Fruit fly (Drosophila melanogaster): ENCODE results near the gene CG15879.
A peak's percentile ranks its signal among the peaks of the same experiment; 100 is the strongest.

The CG15879 gene

dm6 chr3L:2145019-2145418 is 23.9 kb downstream of the CG15879 start (continued):
- peak; percentile 75 for TF ChIP-seq CG32006 (GFP tag; optimal IDR thresholded peaks at IDR 0.05)
- TF ChIP-seq CG6276 (GFP tag; optimal IDR thresholded peaks at IDR 0.05) = peak; percentile 16
- no peak for TF ChIP-seq Hr38 (GFP tag; optimal IDR thresholded peaks at IDR 0.05)
- TF ChIP-seq dac (GFP tag; optimal IDR thresholded peaks at IDR 0.05) = peak; percentile 49
- no peak for TF ChIP-seq CG10631 (GFP tag; optimal IDR thresholded peaks at IDR 0.05)
- TF ChIP-seq CG34406 (GFP tag; optimal IDR thresholded peaks at IDR 0.05) = no peak
- TF ChIP-seq CG6163 (GFP tag; IDR thresholded peaks at IDR 0.05) = no peak
- TF ChIP-seq CG11762 (GFP tag; optimal IDR thresholded peaks at IDR 0.05; ENCODE audit: insufficient read depth) = no peak
- no peak for TF ChIP-seq spab (GFP tag; optimal IDR thresholded peaks at IDR 0.05)
- no peak for TF ChIP-seq fkh (GFP tag; optimal IDR thresholded peaks at IDR 0.05)
- TF ChIP-seq fd59A (GFP tag; optimal IDR thresholded peaks at IDR 0.05) = no peak
- TF ChIP-seq pdm3 (GFP tag; optimal IDR thresholded peaks at IDR 0.05) = peak; percentile 26

DNA sequence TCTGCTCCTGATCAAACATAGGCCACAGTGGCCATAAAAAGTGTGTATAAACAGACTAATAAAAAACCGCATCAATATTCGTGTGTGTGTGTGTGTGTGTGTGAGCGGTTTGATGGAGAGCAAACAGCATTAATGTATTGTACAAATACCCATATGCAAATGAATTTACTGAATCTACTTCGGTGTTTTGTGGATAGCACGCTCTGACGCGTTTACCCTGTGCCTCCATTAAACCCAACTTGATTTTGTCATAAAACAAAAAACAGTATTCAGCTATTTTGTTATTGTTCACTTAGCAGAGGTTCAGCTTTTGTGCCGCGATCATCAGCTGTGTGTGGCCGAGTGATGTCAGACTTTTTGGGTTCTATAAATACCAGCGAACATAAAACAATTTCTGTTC is 24.6 kb downstream of the CG15879 start:
- TF ChIP-seq Sox102F (GFP tag; optimal IDR thresholded peaks at IDR 0.05) (no peak), esn (GFP tag; optimal IDR thresholded peaks at IDR 0.05) (no peak), CG6792 (GFP tag; optimal IDR thresholded peaks at IDR 0.05) (no peak), CG3919 (GFP tag; optimal IDR thresholded peaks at IDR 0.05) (no peak), OdsH (GFP tag; optimal IDR thresholded peaks at IDR 0.05) (no peak), fd85E (GFP tag; optimal IDR thresholded peaks at IDR 0.05) (no peak), CG6276 (GFP tag; optimal IDR thresholded peaks at IDR 0.05) (no peak), Met (GFP tag; optimal IDR thresholded peaks at IDR 0.05) (no peak), svp (GFP tag) (no peak), CG11902 (GFP tag; optimal IDR thresholded peaks at IDR 0.05) (no peak), fd59A (GFP tag; optimal IDR thresholded peaks at IDR 0.05) (no peak), Sox15 (GFP tag; optimal IDR thresholded peaks at IDR 0.05) (no peak), CG16779 (tag; optimal IDR thresholded peaks at IDR 0.05) (no peak), CG10669 (GFP tag; optimal IDR thresholded peaks at IDR 0.05) (no peak), CG31627 (GFP tag; optimal IDR thresholded peaks at IDR 0.05) (no peak)

DNA sequence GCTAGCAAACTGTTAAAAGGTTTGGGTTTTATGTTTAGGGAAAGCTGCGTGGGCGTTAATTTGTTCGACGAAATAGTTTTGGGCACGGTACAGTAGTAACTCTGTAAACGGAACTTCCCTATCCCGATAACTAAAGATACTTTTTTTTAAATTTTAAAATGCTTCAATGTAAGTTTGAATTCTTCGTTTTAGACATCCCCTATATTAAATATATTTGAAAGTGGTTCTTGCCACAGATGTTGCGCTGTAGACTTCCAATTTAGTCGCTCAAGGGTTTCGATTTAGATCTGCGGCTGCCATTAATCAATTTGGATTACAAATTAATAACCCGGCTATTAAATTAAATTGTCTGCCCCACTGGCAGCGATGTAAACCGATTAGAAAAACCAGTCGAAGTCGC is 26.5 kb downstream of the CG15879 start:
- TF ChIP-seq CG1621 (tag; optimal IDR thresholded peaks at IDR 0.05) (no peak), dsx (GFP tag; optimal IDR thresholded peaks at IDR 0.05; ENCODE audit: poor library complexity, severe bottlenecking) (no peak), Sox14 (GFP tag; optimal IDR thresholded peaks at IDR 0.05) (no peak), salr (GFP tag; optimal IDR thresholded peaks at IDR 0.05) (no peak), svp (GFP tag) (no peak), acj6 (GFP tag; optimal IDR thresholded peaks at IDR 0.05) (no peak), Eip93F (GFP tag; optimal IDR thresholded peaks at IDR 0.05) (no peak), topi (GFP tag; optimal IDR thresholded peaks at IDR 0.05) (no peak), Lpt (GFP tag; optimal IDR thresholded peaks at IDR 0.05) (no peak), CG9139 (GFP tag; optimal IDR thresholded peaks at IDR 0.05) (no peak), CG11762 (GFP tag; optimal IDR thresholded peaks at IDR 0.05; ENCODE audit: insufficient read depth) (no peak), vri (GFP tag; optimal IDR thresholded peaks at IDR 0.05) (no peak), CG15336 (GFP tag; IDR thresholded peaks at IDR 0.05) (no peak), net (GFP tag; optimal IDR thresholded peaks at IDR 0.05) (no peak), Ets96B (tag; optimal IDR thresholded peaks at IDR 0.05) (no peak)

dm6 chr3L:2136419-2136818 is 32.5 kb downstream of the CG15879 start:
- no peak for TF ChIP-seq CG9139 (GFP tag; optimal IDR thresholded peaks at IDR 0.05)
- TF ChIP-seq Ets21C (GFP tag; optimal IDR thresholded peaks at IDR 0.05) = no peak
- no peak for TF ChIP-seq Sox14 (GFP tag; optimal IDR thresholded peaks at IDR 0.05)
- TF ChIP-seq CG4318 (GFP tag; optimal IDR thresholded peaks at IDR 0.05) = no peak
- TF ChIP-seq pdm3 (GFP tag; optimal IDR thresholded peaks at IDR 0.05) = no peak
- TF ChIP-seq CG11762 (GFP tag; optimal IDR thresholded peaks at IDR 0.05; ENCODE audit: insufficient read depth) = no peak
- TF ChIP-seq CG1621 (tag; optimal IDR thresholded peaks at IDR 0.05) = no peak
